Worm (Caenorhabditis elegans) whole organism, late embryonic: ENCODE measurements around the gene F58A6.9.

ENCODE experiments used
- fkh-10 ChIP-seq: fragments of 150-350 bp; optimal IDR thresholded peaks from 2 replicates; lab custom pipeline; 2014; ENCODE audit warnings: missing biosample characterization, missing genetic modification reagents, missing genetic modification characterization
- pax-1 ChIP-seq: fragments of 150-350 bp; optimal IDR thresholded peaks from 2 replicates; lab custom pipeline; 2014; ENCODE audit warnings: missing biosample characterization, missing genetic modification characterization
- pha-4 ChIP-seq: fragments of 150-350 bp; optimal IDR thresholded peaks from 2 replicates; lab custom pipeline; 2018; ENCODE audit warnings: missing biosample characterization, missing genetic modification reagents, missing genetic modification characterization
- sox-2 ChIP-seq: fragments of 200-800 bp; sonication (Bioruptor generic); IDR thresholded peaks from 2 replicates; pipeline ENCODE4 v1.3.6; 2022; ENCODE audit warnings: missing genetic modification reagents, missing genetic modification characterization, missing compliant biosample characterization
- unc-3 ChIP-seq, 2 experiments: fragments of 200-800 bp in 1 of 2; sonication (Bioruptor generic) in 1 of 2; sonication (generic microtip) in 1 of 2; conservative IDR thresholded peaks in 1 of 2; optimal IDR thresholded peaks in 1 of 2; 2 replicates each; pipeline versions ENCODE4 v1.3.6 to Lab custom; 2016 to 2022; ENCODE audit warnings: missing compliant biosample characterization in 2 of 2, missing genetic modification characterization in 2 of 2, missing genetic modification reagents in 1 of 2

- TF ChIP-seq sox-2 (GFP tag; lab: Robert Waterston, UW) = no peak
- TF ChIP-seq unc-3 (GFP tag; conservative IDR thresholded peaks at IDR 0.05; lab: Robert Waterston, UW) = no peak
- TF ChIP-seq unc-3 (tag; optimal IDR thresholded peaks at IDR 0.05; lab: Kevin White, UChicago) = no peak
- TF ChIP-seq fkh-10 (GFP tag; lab: Kevin White, UChicago) = no peak
- no peak for TF ChIP-seq pax-1 (tag; lab: Kevin White, UChicago)
- no peak for TF ChIP-seq pha-4
Measured at ce11 chrII:5156983-5157382, 1.7 kb downstream of the F58A6.9 start, which contains the start of gene msp-45.
